Worm (Caenorhabditis elegans) whole organism, late embryonic: ENCODE results near the gene ZK596.3.

Experiments
- nhr-11 ChIP-seq: fragments of 150-350 bp; optimal IDR thresholded peaks from 2 replicates; lab custom pipeline; 2014; ENCODE audit warnings: missing biosample characterization, missing genetic modification characterization
- pqm-1 ChIP-seq: sonication (generic microtip); optimal IDR thresholded peaks from 2 replicates; lab custom pipeline; 2016; ENCODE audit warnings: missing genetic modification characterization, missing compliant biosample characterization
- sox-2 ChIP-seq: fragments of 200-800 bp; sonication (Bioruptor generic); IDR thresholded peaks from 2 replicates; pipeline ENCODE4 v1.3.6; 2022; ENCODE audit warnings: missing genetic modification reagents, missing genetic modification characterization, missing compliant biosample characterization
- unc-86 ChIP-seq: sonication (generic microtip); optimal IDR thresholded peaks from 2 replicates; lab custom pipeline; 2016; ENCODE audit warnings: missing genetic modification characterization, missing compliant biosample characterization
- ztf-16 ChIP-seq: sonication (generic microtip); optimal IDR thresholded peaks from 2 replicates; lab custom pipeline; 2017; ENCODE audit warnings: missing genetic modification characterization, missing compliant biosample characterization

ce11 chrIV:10909708-10910107, 5.5 kb upstream of the ZK596.3 start, which contains the start of gene pyk-2:
- TF ChIP-seq ztf-16 (tag; lab: Kevin White, UChicago) (no peak), nhr-11 (tag; lab: Kevin White, UChicago) (no peak), pqm-1 (tag; lab: Kevin White, UChicago) (no peak), unc-86 (tag; lab: Kevin White, UChicago) (no peak), sox-2 (GFP tag; lab: Robert Waterston, UW) (no peak)
